Worm (Caenorhabditis elegans): ENCODE measurements around the gene W01G7.4.
A peak's percentile ranks its signal among the peaks of the same experiment; 100 is the strongest.

DNA sequence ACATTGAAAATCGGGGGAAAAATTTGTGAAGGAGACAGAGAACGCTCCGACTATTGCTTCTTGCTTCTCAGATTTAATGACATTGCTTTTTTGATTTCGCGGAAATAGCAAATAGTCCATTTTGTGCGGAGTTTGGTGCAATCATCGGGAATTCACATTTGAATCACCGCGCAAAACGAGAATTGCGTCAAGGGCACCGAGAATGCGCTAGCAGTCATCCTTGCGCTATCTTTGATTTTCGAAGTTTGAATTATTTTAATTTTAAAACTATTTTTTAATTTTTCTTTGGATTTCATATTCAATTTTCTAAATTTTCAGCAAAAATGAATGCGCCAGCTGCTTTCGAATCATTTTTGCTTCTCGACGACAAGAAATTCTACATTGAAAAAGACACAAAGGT lies 772 bp upstream of the W01G7.4 start, which contains the start of gene rpb-11:
- TF ChIP-seq blmp-1 (tag; optimal IDR thresholded peaks at IDR 0.05) = peak; percentile 74
- no peak for TF ChIP-seq ceh-63 (GFP tag; optimal IDR thresholded peaks at IDR 0.05)
- no peak for TF ChIP-seq ces-1 (GFP tag; optimal IDR thresholded peaks at IDR 0.05)
- peak; percentile 97 for TF ChIP-seq nhr-77 (tag; optimal IDR thresholded peaks at IDR 0.05)
- TF ChIP-seq sox-4 (tag; optimal IDR thresholded peaks at IDR 0.05) = peak; percentile 81
